Fruit fly (Drosophila melanogaster) whole organism: Measurements from ENCODE around the gene CG43755.

Experiments used
- Dll ChIP-seq: fragments of >200 bp; optimal IDR thresholded peaks from 2 replicates; lab custom pipeline; 2017
- EcR ChIP-seq, 2 experiments: fragments of >200 bp; optimal IDR thresholded peaks; 2 replicates each; lab custom pipeline; 2017; ENCODE audit warnings: missing biosample characterization in 2 of 2, missing genetic modification characterization in 2 of 2, missing genetic modification reagents in 2 of 2
- psq ChIP-seq: fragments of >200 bp; optimal IDR thresholded peaks from 2 replicates; lab custom pipeline; 2017
- usp ChIP-seq: fragments of >200 bp; optimal IDR thresholded peaks from 2 replicates; lab custom pipeline; 2017; ENCODE audit warnings: missing biosample characterization, missing genetic modification characterization, mixed read lengths

dm6 chr2L:300006-300405, 29.6 kb downstream of the CG43755 start:
- TF ChIP-seq usp (GFP tag; lab: Kevin White, UChicago) (no peak), psq (no peak), EcR (GFP tag; optimal IDR thresholded peaks at IDR 0.05; lab: Kevin White, UChicago) (no peak), Dll (lab: Kevin White, UChicago) (no peak)
